Fruit fly (Drosophila melanogaster): ENCODE data around the gene Or98b.

Gene Or98b

DNA sequence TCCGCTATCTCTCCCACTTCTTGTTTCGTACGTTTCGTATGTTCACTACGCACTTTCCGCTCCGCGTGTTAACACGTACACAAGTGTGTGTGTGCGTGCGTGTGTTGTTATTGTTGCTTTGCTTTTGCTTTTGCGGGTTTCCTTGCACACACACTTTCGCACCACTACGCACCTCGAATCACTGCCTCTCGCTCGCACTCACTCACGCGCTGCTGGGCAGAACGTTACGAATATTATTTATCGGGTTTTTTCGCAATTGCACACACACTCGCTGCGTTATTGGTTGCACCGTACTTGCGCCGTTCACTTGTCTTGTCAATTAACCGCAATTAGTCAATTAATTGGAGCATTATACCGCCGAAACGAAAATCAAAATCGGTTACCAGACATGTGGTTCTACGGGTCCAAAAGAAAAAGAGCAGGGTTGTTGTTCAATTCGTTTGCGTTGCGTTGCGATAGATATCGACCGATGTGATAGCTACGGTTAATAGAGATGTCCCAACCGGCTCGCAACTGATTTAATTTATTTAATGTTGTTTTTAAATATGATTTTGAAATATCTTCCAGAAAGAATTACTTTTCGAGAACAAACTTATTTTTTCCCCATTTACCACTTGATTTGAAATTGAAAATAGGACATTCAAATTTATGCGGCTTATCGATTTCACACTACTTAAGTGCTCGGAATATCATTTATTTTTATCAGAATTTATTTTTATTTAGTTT, 15.8 kb upstream of the Or98b start, which contains the start of gene larp:
Gene larp (minus strand): TSS at position 395 of the 726 bp plus-strand sequence.
- peak; percentile 67 for TF ChIP-seq CG5204 (GFP tag; optimal IDR thresholded peaks at IDR 0.05)
- peak; percentile 55 for TF ChIP-seq tj (GFP tag; optimal IDR thresholded peaks at IDR 0.05)
- peak; percentile 56 for TF ChIP-seq CG11617 (GFP tag; optimal IDR thresholded peaks at IDR 0.05)
- no peak for TF ChIP-seq Clk (GFP tag; optimal IDR thresholded peaks at IDR 0.05)
- no peak for TF ChIP-seq bab1 (GFP tag; optimal IDR thresholded peaks at IDR 0.05)
- TF ChIP-seq toe (GFP tag; optimal IDR thresholded peaks at IDR 0.05), result peak; percentile 85
- no peak for TF ChIP-seq kay (GFP tag; ENCODE audit: borderline replicate concordance)
- TF ChIP-seq Hr96 (GFP tag; optimal IDR thresholded peaks at IDR 0.05), result peak; percentile 60
- TF ChIP-seq CG33017 (tag; optimal IDR thresholded peaks at IDR 0.05), result no peak
- peak; percentile 65 for TF ChIP-seq ovo (GFP tag; optimal IDR thresholded peaks at IDR 0.05)
- peak; percentile 79 for TF ChIP-seq CG1620 (GFP tag; optimal IDR thresholded peaks at IDR 0.05)
- TF ChIP-seq CG12768 (GFP tag; optimal IDR thresholded peaks at IDR 0.05), result peak; percentile 40
- peak; percentile 69 for TF ChIP-seq Crg-1 (GFP tag; optimal IDR thresholded peaks at IDR 0.05)
- peak; percentile 70 for TF ChIP-seq CG7101 (tag; optimal IDR thresholded peaks at IDR 0.05)
- peak; percentile 91 for TF ChIP-seq CG14711 (tag; optimal IDR thresholded peaks at IDR 0.05)
- TF ChIP-seq Mnt (GFP tag; optimal IDR thresholded peaks at IDR 0.05), result peak; percentile 73
- no peak for TF ChIP-seq cnc (optimal IDR thresholded peaks at IDR 0.05)
- no peak for TF ChIP-seq CG7045 (GFP tag; optimal IDR thresholded peaks at IDR 0.05)
- peak; percentile 33 for TF ChIP-seq pad (GFP tag; optimal IDR thresholded peaks at IDR 0.05)
- TF ChIP-seq cic (GFP tag; optimal IDR thresholded peaks at IDR 0.05), result no peak

DNA sequence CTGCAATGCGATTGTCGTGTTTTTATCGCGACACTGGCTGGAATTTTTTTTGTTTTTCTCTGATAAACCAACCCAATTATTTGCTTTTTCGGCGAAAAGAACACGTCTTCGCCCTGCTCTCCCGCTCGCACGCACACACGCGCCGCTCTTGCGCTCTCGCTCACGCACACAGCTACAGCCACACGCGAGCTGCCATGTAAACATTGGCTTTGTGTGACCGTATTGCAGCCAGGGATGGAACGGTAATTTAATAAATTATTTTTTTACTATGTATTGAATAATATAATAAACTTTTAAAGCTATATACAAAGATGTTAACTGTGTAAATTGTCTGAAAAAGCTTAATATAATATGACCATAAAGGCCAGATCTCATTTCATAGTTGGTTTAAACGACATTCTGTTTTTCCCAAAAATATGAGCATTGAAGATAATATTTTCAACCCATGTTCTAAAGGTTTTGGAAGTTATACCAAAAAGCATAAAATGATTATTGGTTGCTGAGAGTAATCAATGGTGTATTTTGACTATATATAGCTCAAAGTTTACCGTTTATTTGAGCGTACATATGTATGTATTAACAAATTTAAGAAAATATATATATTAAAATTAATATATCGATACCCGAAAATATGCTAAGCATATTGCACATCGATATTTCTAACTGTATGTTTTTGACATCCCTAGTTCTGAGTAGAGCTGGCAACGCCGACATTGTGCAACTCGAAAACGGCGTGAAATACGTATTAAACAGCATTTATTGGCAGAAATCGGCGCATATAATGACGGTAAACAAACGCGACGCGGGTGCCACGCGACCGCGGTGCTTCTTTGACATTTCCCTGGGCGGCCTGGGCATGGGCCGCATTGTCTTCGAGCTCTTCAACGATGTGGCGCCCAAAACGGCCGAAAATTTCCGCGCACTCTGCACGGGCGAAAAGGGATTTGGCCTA, 12.1 kb upstream of the Or98b start, which contains the start of the genes Gfat2 and Moca-cyp:
Gene Gfat2 (minus strand): TSS at position 112 of the 952 bp plus-strand sequence.
Gene Moca-cyp (plus strand): TSS at position 681 of the 952 bp plus-strand sequence.
- peak; percentile 77 for TF ChIP-seq CG7045 (GFP tag; optimal IDR thresholded peaks at IDR 0.05)
- no peak for TF ChIP-seq kay (GFP tag; ENCODE audit: borderline replicate concordance)
- peak; percentile 61 for TF ChIP-seq CG5204 (GFP tag; optimal IDR thresholded peaks at IDR 0.05)
- peak; percentile 73 for TF ChIP-seq CG7101 (tag; optimal IDR thresholded peaks at IDR 0.05)
- peak; percentile 6 for TF ChIP-seq bab1 (GFP tag; optimal IDR thresholded peaks at IDR 0.05)
- peak; percentile 62 for TF ChIP-seq Crg-1 (GFP tag; optimal IDR thresholded peaks at IDR 0.05)
- TF ChIP-seq CG1620 (GFP tag; optimal IDR thresholded peaks at IDR 0.05), result peak; percentile 10
- peak; percentile 2 for TF ChIP-seq cic (GFP tag; optimal IDR thresholded peaks at IDR 0.05)
- TF ChIP-seq ovo (GFP tag; optimal IDR thresholded peaks at IDR 0.05), result peak; percentile 76
- peak; percentile 50 for TF ChIP-seq Hr96 (GFP tag; optimal IDR thresholded peaks at IDR 0.05)
- peak; percentile 13 for TF ChIP-seq Clk (GFP tag; optimal IDR thresholded peaks at IDR 0.05)
- TF ChIP-seq cnc (optimal IDR thresholded peaks at IDR 0.05), result no peak
- peak; percentile 37 for TF ChIP-seq pad (GFP tag; optimal IDR thresholded peaks at IDR 0.05)
- peak; percentile 84 for TF ChIP-seq CG11617 (GFP tag; optimal IDR thresholded peaks at IDR 0.05)
- TF ChIP-seq Mnt (GFP tag; optimal IDR thresholded peaks at IDR 0.05), result peak; percentile 76
- peak; percentile 84 for TF ChIP-seq tj (GFP tag; optimal IDR thresholded peaks at IDR 0.05)
- peak; percentile 64 for TF ChIP-seq CG33017 (tag; optimal IDR thresholded peaks at IDR 0.05)
- TF ChIP-seq CG14711 (tag; optimal IDR thresholded peaks at IDR 0.05), result peak; percentile 58
- TF ChIP-seq toe (GFP tag; optimal IDR thresholded peaks at IDR 0.05), result peak; percentile 64
- peak; percentile 61 for TF ChIP-seq CG12768 (GFP tag; optimal IDR thresholded peaks at IDR 0.05)

DNA sequence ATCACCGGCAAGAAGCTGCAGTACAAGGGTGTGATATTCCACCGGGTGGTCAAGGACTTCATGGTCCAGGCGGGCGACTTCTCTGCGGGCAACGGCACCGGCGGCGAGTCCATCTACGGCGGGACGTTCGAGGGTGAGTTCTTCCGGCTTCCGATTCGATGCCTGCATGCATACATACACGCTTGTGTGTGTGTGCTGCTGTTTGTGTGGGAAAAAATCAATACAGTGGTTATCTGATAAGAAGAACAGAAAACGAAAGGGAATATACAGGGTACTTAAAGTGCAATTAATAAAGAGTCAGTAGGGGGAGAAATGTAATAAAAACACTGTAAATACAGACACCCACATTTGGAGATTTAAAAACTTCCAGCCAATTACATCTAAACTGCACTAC, 11.4 kb upstream of the Or98b start:
- no peak for TF ChIP-seq Crg-1 (GFP tag; optimal IDR thresholded peaks at IDR 0.05)
- no peak for TF ChIP-seq ovo (GFP tag; optimal IDR thresholded peaks at IDR 0.05)
- TF ChIP-seq cnc (optimal IDR thresholded peaks at IDR 0.05), result no peak

DNA sequence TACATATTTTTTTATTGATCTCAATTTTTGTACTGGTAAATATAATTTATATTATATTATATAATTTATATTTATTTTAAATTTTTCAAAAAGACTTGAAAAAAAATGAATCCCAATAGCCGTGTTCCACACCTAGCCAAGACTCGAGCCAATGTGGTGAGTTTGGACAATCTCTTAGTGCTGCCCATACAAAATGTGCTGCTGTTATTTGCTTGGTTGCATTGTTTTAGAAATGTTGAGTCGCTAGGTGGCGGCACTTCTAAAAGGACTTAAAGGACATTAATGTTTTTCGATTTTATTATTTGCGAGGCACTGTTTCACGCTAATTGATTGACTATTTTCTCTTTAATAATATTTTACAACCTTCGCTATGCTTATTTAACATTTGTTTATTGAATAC, 6.8 kb upstream of the Or98b start:
- no peak for TF ChIP-seq kay (GFP tag; ENCODE audit: borderline replicate concordance)
- TF ChIP-seq Clk (GFP tag; optimal IDR thresholded peaks at IDR 0.05), result no peak
- TF ChIP-seq bab1 (GFP tag; optimal IDR thresholded peaks at IDR 0.05), result no peak
- no peak for TF ChIP-seq Hr96 (GFP tag; optimal IDR thresholded peaks at IDR 0.05)
- TF ChIP-seq ovo (GFP tag; optimal IDR thresholded peaks at IDR 0.05), result no peak
- no peak for TF ChIP-seq CG14711 (tag; optimal IDR thresholded peaks at IDR 0.05)
- TF ChIP-seq Crg-1 (GFP tag; optimal IDR thresholded peaks at IDR 0.05), result no peak
- TF ChIP-seq CG7101 (tag; optimal IDR thresholded peaks at IDR 0.05), result no peak
- no peak for TF ChIP-seq CG12768 (GFP tag; optimal IDR thresholded peaks at IDR 0.05)
- no peak for TF ChIP-seq cnc (optimal IDR thresholded peaks at IDR 0.05)
- TF ChIP-seq CG1620 (GFP tag; optimal IDR thresholded peaks at IDR 0.05), result no peak

DNA sequence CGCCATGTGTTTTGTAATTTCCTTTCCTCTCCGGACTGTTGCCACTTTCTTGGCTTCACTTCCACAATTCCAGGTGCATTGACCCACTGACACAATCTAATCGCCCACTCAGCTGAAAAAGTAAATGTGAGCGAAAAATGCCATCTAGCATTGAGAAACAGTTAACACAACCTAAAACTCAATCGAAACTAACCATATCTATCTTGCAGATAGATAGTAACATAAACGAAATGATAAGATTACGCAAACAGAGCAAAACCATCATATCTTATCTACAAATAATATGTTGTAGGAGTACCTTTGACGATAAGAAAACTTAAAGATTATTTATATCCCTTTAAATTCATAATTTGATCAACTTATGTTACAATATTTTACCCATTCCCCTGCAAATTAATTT, 7.6 kb downstream of the Or98b start:
- TF ChIP-seq bab1 (GFP tag; optimal IDR thresholded peaks at IDR 0.05) (no peak), CG14711 (tag; optimal IDR thresholded peaks at IDR 0.05) (no peak), Clk (GFP tag; optimal IDR thresholded peaks at IDR 0.05) (no peak), Hr96 (GFP tag; optimal IDR thresholded peaks at IDR 0.05) (no peak), Crg-1 (GFP tag; optimal IDR thresholded peaks at IDR 0.05) (no peak), CG7101 (tag; optimal IDR thresholded peaks at IDR 0.05) (no peak)

Measured in whole organism, adult.